Worm (Caenorhabditis elegans) whole organism, young adult: Measurements from ENCODE around the gene T28F3.8.
"Not testable (repeated sequence)": the region's sequence is repeated elsewhere in the genome, so short reads cannot be mapped to it uniquely, and the experiment has no call there.

ENCODE experiments used
- ama-1 ChIP-seq, 3 experiments: fragments of 150-350 bp in 1 of 3; sonication (generic microtip) in 2 of 3; optimal IDR thresholded peaks; 2 replicates each; lab custom pipeline; 2014 to 2018; ENCODE audit warnings: missing biosample characterization in 2 of 3, missing genetic modification characterization in 2 of 3, missing genetic modification reagents in 2 of 3
- ceh-40 ChIP-seq: fragments of 200-800 bp; sonication (Bioruptor generic); IDR thresholded peaks from 2 replicates; pipeline ENCODE4 v1.3.6; 2022; ENCODE audit warnings: missing genetic modification characterization, missing compliant biosample characterization
- gei-17 ChIP-seq: fragments of 200-800 bp; sonication (Bioruptor generic); optimal IDR thresholded peaks from 2 replicates; lab custom pipeline; 2018; ENCODE audit warnings: mild to moderate bottlenecking, missing genetic modification characterization, missing compliant biosample characterization
- hmg-1.2 ChIP-seq: fragments of 200-800 bp; sonication (Bioruptor generic); IDR thresholded peaks from 2 replicates; pipeline ENCODE4 v1.3.6; 2022; ENCODE audit warnings: missing genetic modification reagents, missing genetic modification characterization, missing compliant biosample characterization
- lin-26 ChIP-seq: fragments of 200-800 bp; sonication (Bioruptor generic); IDR thresholded peaks from 2 replicates; pipeline ENCODE4 v1.3.6; 2022; ENCODE audit warnings: missing genetic modification reagents, missing genetic modification characterization, missing compliant biosample characterization
- madf-8 ChIP-seq: fragments of 200-800 bp; sonication (Bioruptor generic); conservative IDR thresholded peaks from 2 replicates; pipeline ENCODE4 v1.3.6; 2022; ENCODE audit warnings: missing genetic modification reagents, missing genetic modification characterization, missing compliant biosample characterization
- nhr-179 ChIP-seq: sonication (generic microtip); optimal IDR thresholded peaks from 2 replicates; lab custom pipeline; 2016; ENCODE audit warnings: mild to moderate bottlenecking, missing genetic modification characterization, missing compliant biosample characterization

ce11 chrIV:17284511-17285089 lies 22.5 kb downstream of the T28F3.8 start:
- TF ChIP-seq lin-26; ama-1 (optimal IDR thresholded peaks at IDR 0.05; lab: Kevin White, UChicago); ama-1 (GFP tag; optimal IDR thresholded peaks at IDR 0.05; lab: Kevin White, UChicago); ceh-40 (GFP tag; lab: Robert Waterston, UW); nhr-179 (tag; lab: Kevin White, UChicago); gei-17 (GFP tag; lab: Kevin White, UChicago); madf-8 (GFP tag; lab: Robert Waterston, UW): not testable (repeated sequence)
- peak; percentile 18; the same call in 1 of the 2 replicates for TF ChIP-seq hmg-1.2
